Fruit fly (Drosophila melanogaster): ENCODE data around the gene rhea.

The rhea gene

dm6 chr3L:8549183-8549890 lies 4.5 kb downstream of the rhea start (continued):
- TF ChIP-seq fd59A (GFP tag; optimal IDR thresholded peaks at IDR 0.05) (peak; percentile 53), CG11902 (GFP tag; optimal IDR thresholded peaks at IDR 0.05) (no peak), spab (GFP tag; optimal IDR thresholded peaks at IDR 0.05) (peak; percentile 35), CG10669 (GFP tag; optimal IDR thresholded peaks at IDR 0.05) (peak; percentile 33), svp (GFP tag) (no peak), CG6792 (GFP tag; optimal IDR thresholded peaks at IDR 0.05) (peak; percentile 22), CG11762 (GFP tag; optimal IDR thresholded peaks at IDR 0.05; ENCODE audit: insufficient read depth) (no peak), cyc (GFP tag; optimal IDR thresholded peaks at IDR 0.05) (no peak), Smox (GFP tag; optimal IDR thresholded peaks at IDR 0.05) (no peak), Sox102F (GFP tag; optimal IDR thresholded peaks at IDR 0.05) (no peak), CG3919 (GFP tag; optimal IDR thresholded peaks at IDR 0.05) (peak; percentile 29), Eip93F (GFP tag; optimal IDR thresholded peaks at IDR 0.05) (no peak), fkh (GFP tag; optimal IDR thresholded peaks at IDR 0.05) (peak; percentile 38), CG8119 (GFP tag; IDR thresholded peaks at IDR 0.05) (peak; percentile 43; the same call in 1 of the 3 replicates), pdm3 (GFP tag; optimal IDR thresholded peaks at IDR 0.05) (peak; percentile 55), Eip75B (GFP tag; optimal IDR thresholded peaks at IDR 0.05) (peak; percentile 60), CG6276 (GFP tag; optimal IDR thresholded peaks at IDR 0.05) (peak; percentile 12)

- no peak for TF ChIP-seq OdsH (GFP tag; optimal IDR thresholded peaks at IDR 0.05)
- no peak for TF ChIP-seq vri (GFP tag; optimal IDR thresholded peaks at IDR 0.05)
- TF ChIP-seq esn (GFP tag; optimal IDR thresholded peaks at IDR 0.05), result no peak
- no peak for TF ChIP-seq CG8632 (GFP tag; optimal IDR thresholded peaks at IDR 0.05)
- peak; percentile 52 for TF ChIP-seq Eip78C (GFP tag)
- no peak for TF ChIP-seq fd59A (GFP tag; optimal IDR thresholded peaks at IDR 0.05)
- TF ChIP-seq CG10631 (GFP tag; optimal IDR thresholded peaks at IDR 0.05), result no peak
- no peak for TF ChIP-seq CG3919 (GFP tag; optimal IDR thresholded peaks at IDR 0.05)
- TF ChIP-seq lz (GFP tag; optimal IDR thresholded peaks at IDR 0.05), result no peak
- 0 out of 3 replicates have a peak, but pooled peaks have one; percentile 29 for TF ChIP-seq eg (GFP tag; IDR thresholded peaks at IDR 0.05)
- no peak for TF ChIP-seq CG7368 (GFP tag; optimal IDR thresholded peaks at IDR 0.05)
- TF ChIP-seq CG16779 (tag; optimal IDR thresholded peaks at IDR 0.05), result no peak
- peak in 1 of 2 experiments; percentile 32 for TF ChIP-seq ss (GFP tag; optimal IDR thresholded peaks at IDR 0.05)
- no peak for TF ChIP-seq Sox15 (GFP tag; optimal IDR thresholded peaks at IDR 0.05)
- TF ChIP-seq Lpt (GFP tag; optimal IDR thresholded peaks at IDR 0.05), result no peak
- peak; percentile 20 for TF ChIP-seq Eip75B (GFP tag; optimal IDR thresholded peaks at IDR 0.05)
- TF ChIP-seq Sox14 (GFP tag; optimal IDR thresholded peaks at IDR 0.05), result no peak
- no peak for TF ChIP-seq CG4318 (GFP tag; optimal IDR thresholded peaks at IDR 0.05)
- TF ChIP-seq dsx (GFP tag; optimal IDR thresholded peaks at IDR 0.05; ENCODE audit: poor library complexity, severe bottlenecking), result peak; percentile 41
- TF ChIP-seq CG32006 (GFP tag; optimal IDR thresholded peaks at IDR 0.05), result peak; percentile 5
- no peak for TF ChIP-seq CG31627 (GFP tag; optimal IDR thresholded peaks at IDR 0.05)
- TF ChIP-seq CG6792 (GFP tag; optimal IDR thresholded peaks at IDR 0.05), result no peak
- TF ChIP-seq CG3032 (tag; optimal IDR thresholded peaks at IDR 0.05), result no peak
- TF ChIP-seq CG11762 (GFP tag; optimal IDR thresholded peaks at IDR 0.05; ENCODE audit: insufficient read depth), result no peak
- peak; percentile 85 for TF ChIP-seq svp (GFP tag)
- no peak for TF ChIP-seq pdm3 (GFP tag; optimal IDR thresholded peaks at IDR 0.05)
- no peak for TF ChIP-seq CG1621 (tag; optimal IDR thresholded peaks at IDR 0.05)
- no peak for TF ChIP-seq Hr39 (GFP tag; optimal IDR thresholded peaks at IDR 0.05)
- no peak for TF ChIP-seq Smox (GFP tag; optimal IDR thresholded peaks at IDR 0.05)
- TF ChIP-seq fd85E (GFP tag; optimal IDR thresholded peaks at IDR 0.05), result no peak
- no peak for TF ChIP-seq Ets96B (tag; optimal IDR thresholded peaks at IDR 0.05)
- no peak for TF ChIP-seq CG11294 (GFP tag; IDR thresholded peaks at IDR 0.05)
- peak; percentile 20 for TF ChIP-seq CG6808 (GFP tag; optimal IDR thresholded peaks at IDR 0.05)
- no peak for TF ChIP-seq CG6854 (GFP tag; optimal IDR thresholded peaks at IDR 0.05)
- no peak for TF ChIP-seq cyc (GFP tag; optimal IDR thresholded peaks at IDR 0.05)
- no peak for TF ChIP-seq CG6163 (GFP tag; IDR thresholded peaks at IDR 0.05)
- no peak for TF ChIP-seq Hr38 (GFP tag; optimal IDR thresholded peaks at IDR 0.05)
- TF ChIP-seq Blimp-1 (GFP tag; optimal IDR thresholded peaks at IDR 0.05), result no peak
- TF ChIP-seq achi (GFP tag; optimal IDR thresholded peaks at IDR 0.05), result no peak
- TF ChIP-seq CG6276 (GFP tag; optimal IDR thresholded peaks at IDR 0.05), result no peak
- no peak for TF ChIP-seq spab (GFP tag; optimal IDR thresholded peaks at IDR 0.05)
- peak; percentile 30; the same call in 1 of the 3 replicates for TF ChIP-seq CG8119 (GFP tag; IDR thresholded peaks at IDR 0.05)
- no peak for TF ChIP-seq Sox102F (GFP tag; optimal IDR thresholded peaks at IDR 0.05)
These were observed 6.0 kb downstream of the rhea start for dm6 chr3L:8550836-8551235.
